Fruit fly (Drosophila melanogaster): ENCODE measurements around the gene CG15046.

The CG15046 gene

dm6 chrX:18515205-18515921 is 25.9 kb upstream of the CG15046 start, which contains the start of the genes Bx and HisRS:
Gene Bx (plus strand): TSS chrX:18515428.
Gene HisRS (plus strand): TSS chrX:18515428.
- peak; percentile 26; the same call in 1 of the 3 replicates for TF ChIP-seq eg (GFP tag; IDR thresholded peaks at IDR 0.05)
- peak; percentile 9 for TF ChIP-seq Eip78C (GFP tag)
- peak; percentile 2 for TF ChIP-seq CG6276 (GFP tag; optimal IDR thresholded peaks at IDR 0.05)
- no peak for TF ChIP-seq CG3032 (tag; optimal IDR thresholded peaks at IDR 0.05)

- no peak for TF ChIP-seq OdsH (GFP tag; optimal IDR thresholded peaks at IDR 0.05)
- no peak for TF ChIP-seq CG6276 (GFP tag; optimal IDR thresholded peaks at IDR 0.05)
- TF ChIP-seq eg (GFP tag; IDR thresholded peaks at IDR 0.05) = no peak
- no peak for TF ChIP-seq pdm3 (GFP tag; optimal IDR thresholded peaks at IDR 0.05)
- TF ChIP-seq Sox15 (GFP tag; optimal IDR thresholded peaks at IDR 0.05) = no peak
- TF ChIP-seq CG4318 (GFP tag; optimal IDR thresholded peaks at IDR 0.05) = no peak
- no peak for TF ChIP-seq CG1621 (tag; optimal IDR thresholded peaks at IDR 0.05)
- no peak for TF ChIP-seq svp (GFP tag)
Observed at dm6 chrX:18514767-18515166, 25.3 kb upstream of the CG15046 start, which contains the start of gene CG6470. Gene CG6470 (minus strand): TSS chrX:18514867.

- 0 out of 3 replicates have a peak, but pooled peaks have one; percentile 14 for TF ChIP-seq CG6163 (GFP tag; IDR thresholded peaks at IDR 0.05)
- TF ChIP-seq Eip78C (GFP tag) = peak; percentile 33
- TF ChIP-seq ss (GFP tag; optimal IDR thresholded peaks at IDR 0.05) = peak in 1 of 2 experiments; percentile 12
- no peak for TF ChIP-seq Sox14 (GFP tag; optimal IDR thresholded peaks at IDR 0.05)
- TF ChIP-seq svp (GFP tag) = peak; percentile 91
Observed at dm6 chrX:18512271-18512679, 22.9 kb upstream of the CG15046 start, which contains the start of gene Ggt-1. Gene Ggt-1 (minus strand): TSS chrX:18512521.

dm6 chrX:18510884-18511283 is 21.5 kb upstream of the CG15046 start:
- TF ChIP-seq fkh (GFP tag; optimal IDR thresholded peaks at IDR 0.05) = no peak
- no peak for TF ChIP-seq CG31627 (GFP tag; optimal IDR thresholded peaks at IDR 0.05)
- TF ChIP-seq CG32006 (GFP tag; optimal IDR thresholded peaks at IDR 0.05) = no peak
- no peak for TF ChIP-seq Blimp-1 (GFP tag; optimal IDR thresholded peaks at IDR 0.05)
- no peak for TF ChIP-seq Sox15 (GFP tag; optimal IDR thresholded peaks at IDR 0.05)
- TF ChIP-seq CG8119 (GFP tag; IDR thresholded peaks at IDR 0.05) = no peak
- TF ChIP-seq CG1621 (tag; optimal IDR thresholded peaks at IDR 0.05) = no peak
- no peak for TF ChIP-seq CG10631 (GFP tag; optimal IDR thresholded peaks at IDR 0.05)
- no peak for TF ChIP-seq topi (GFP tag; optimal IDR thresholded peaks at IDR 0.05)

- TF ChIP-seq CG8319 (GFP tag; optimal IDR thresholded peaks at IDR 0.05) (no peak), CG6808 (GFP tag; optimal IDR thresholded peaks at IDR 0.05) (no peak), Eip78C (GFP tag) (no peak), spab (GFP tag; optimal IDR thresholded peaks at IDR 0.05) (no peak), Ets21C (GFP tag; optimal IDR thresholded peaks at IDR 0.05) (no peak), CG8119 (GFP tag; IDR thresholded peaks at IDR 0.05) (no peak), vri (GFP tag; optimal IDR thresholded peaks at IDR 0.05) (peak; percentile 5), Blimp-1 (GFP tag; optimal IDR thresholded peaks at IDR 0.05) (no peak), CG6163 (GFP tag; IDR thresholded peaks at IDR 0.05) (no peak)
Observed at dm6 chrX:18509430-18509829, 20.0 kb upstream of the CG15046 start.

- TF ChIP-seq CG11902 (GFP tag; optimal IDR thresholded peaks at IDR 0.05) = no peak
- no peak for TF ChIP-seq CG3032 (tag; optimal IDR thresholded peaks at IDR 0.05)
Observed at dm6 chrX:18508565-18508964, 19.1 kb upstream of the CG15046 start.
